Worm (Caenorhabditis elegans) whole organism, L1 larva: Measurements from ENCODE around the gene Y47D3B.4.

ENCODE experiments used
- C04F5.9 ChIP-seq: sonication (generic microtip); optimal IDR thresholded peaks from 2 replicates; lab custom pipeline; 2016; ENCODE audit warnings: missing genetic modification characterization, missing compliant biosample characterization
- C16A3.4 ChIP-seq: fragments of 150-350 bp; optimal IDR thresholded peaks from 2 replicates; lab custom pipeline; 2014; ENCODE audit warnings: missing biosample characterization, missing genetic modification characterization
- aha-1 ChIP-seq: fragments of 150-350 bp; optimal IDR thresholded peaks from 2 replicates; lab custom pipeline; 2014; ENCODE audit warnings: missing biosample characterization, missing genetic modification characterization
- ceh-63 ChIP-seq: fragments of 200-800 bp; sonication (Bioruptor generic); optimal IDR thresholded peaks from 2 replicates; lab custom pipeline; 2018; ENCODE audit warnings: mild to moderate bottlenecking, missing genetic modification characterization, missing compliant biosample characterization
- ceh-8 ChIP-seq: fragments of 200-800 bp; sonication (Bioruptor generic); optimal IDR thresholded peaks from 2 replicates; lab custom pipeline; 2018; ENCODE audit warnings: mild to moderate bottlenecking, missing genetic modification characterization, moderate library complexity, missing compliant biosample characterization
- ceh-88 ChIP-seq: fragments of 200-800 bp; sonication (Bioruptor generic); IDR thresholded peaks from 2 replicates; pipeline ENCODE4 v1.3.6; 2022; ENCODE audit warnings: missing genetic modification characterization, missing compliant biosample characterization
- ceh-90 ChIP-seq: sonication (generic microtip); optimal IDR thresholded peaks from 2 replicates; lab custom pipeline; 2016; ENCODE audit warnings: missing genetic modification characterization, missing compliant biosample characterization
- dpl-1 ChIP-seq, 3 experiments: fragments of 150-350 bp in 2 of 3; sonication (generic microtip) in 1 of 3; optimal IDR thresholded peaks; 2 replicates each; lab custom pipeline; 2014 to 2017; ENCODE audit warnings: missing biosample characterization in 3 of 3, missing genetic modification characterization in 3 of 3, missing genetic modification reagents in 3 of 3
- dsc-1 ChIP-seq: sonication (generic microtip); optimal IDR thresholded peaks from 2 replicates; lab custom pipeline; 2016; ENCODE audit warnings: mild to moderate bottlenecking, missing genetic modification characterization, missing compliant biosample characterization
- efl-1 ChIP-seq, 4 experiments: fragments of 150-350 bp; optimal IDR thresholded peaks in 3 of 4; peaks in 1 of 4; 1 replicate in 1 of 4; 2 replicates in 3 of 4; lab custom pipeline; 2014; ENCODE audit warnings: missing biosample characterization in 2 of 4, missing genetic modification characterization in 2 of 4, missing genetic modification reagents in 2 of 4
- egl-13 ChIP-seq: sonication (generic microtip); optimal IDR thresholded peaks from 2 replicates; lab custom pipeline; 2016; ENCODE audit warnings: missing genotype, missing genetic modification reagents, missing genetic modification characterization, missing compliant biosample characterization
- egl-27 ChIP-seq, 2 experiments: fragments of 150-350 bp in 1 of 2; sonication (generic microtip); optimal IDR thresholded peaks; 3 replicates each; lab custom pipeline; 2017 to 2018; ENCODE audit warnings: missing biosample characterization in 2 of 2, missing genetic modification characterization in 2 of 2, missing genetic modification reagents in 2 of 2
- elt-2 ChIP-seq: sonication (generic microtip); optimal IDR thresholded peaks from 2 replicates; lab custom pipeline; 2016; ENCODE audit warnings: missing genetic modification characterization, mild to moderate bottlenecking, inconsistent platforms, missing compliant biosample characterization, missing genetic modification reagents
- elt-3 ChIP-seq, 6 experiments: fragments of 150-350 bp in 1 of 6; sonication (generic microtip); optimal IDR thresholded peaks; 2 replicates each; lab custom pipeline; 2017 to 2018; ENCODE audit warnings: missing biosample characterization in 6 of 6, missing genetic modification characterization in 6 of 6, inconsistent platforms in 1 of 6
- ets-5 ChIP-seq: fragments of 200-800 bp; sonication (Bioruptor generic); IDR thresholded peaks from 2 replicates; pipeline ENCODE4 v1.3.6; 2022; ENCODE audit warnings: missing genetic modification characterization, missing compliant biosample characterization
- fkh-10 ChIP-seq: sonication (generic microtip); optimal IDR thresholded peaks from 2 replicates; lab custom pipeline; 2017; ENCODE audit warnings: missing biosample characterization, missing genetic modification reagents, missing genetic modification characterization
- fkh-4 ChIP-seq: sonication (generic microtip); optimal IDR thresholded peaks from 2 replicates; lab custom pipeline; 2016; ENCODE audit warnings: missing compliant biosample characterization, missing genetic modification characterization, borderline replicate concordance
- fos-1 ChIP-seq: fragments of 150-350 bp; optimal IDR thresholded peaks from 2 replicates; lab custom pipeline; 2014; ENCODE audit warnings: missing biosample characterization, missing genetic modification characterization
- hpl-2 ChIP-seq: fragments of 150-350 bp; optimal IDR thresholded peaks from 2 replicates; lab custom pipeline; 2014; ENCODE audit warnings: missing biosample characterization, missing genetic modification reagents, missing genetic modification characterization
- isw-1 ChIP-seq: fragments of 200-800 bp; sonication (Bioruptor generic); IDR thresholded peaks from 2 replicates; pipeline ENCODE4 v1.3.6; 2022; ENCODE audit warnings: missing genetic modification characterization, missing compliant biosample characterization
- lin-13 ChIP-seq: fragments of 150-350 bp; optimal IDR thresholded peaks from 2 replicates; lab custom pipeline; 2014; ENCODE audit warnings: missing biosample characterization, missing genetic modification reagents, missing genetic modification characterization
- lin-14 ChIP-seq: fragments of 200-800 bp; sonication (Bioruptor generic); optimal IDR thresholded peaks from 2 replicates; lab custom pipeline; 2018; ENCODE audit warnings: mild to moderate bottlenecking, missing genetic modification characterization, moderate library complexity, missing compliant biosample characterization
- lin-15B ChIP-seq: fragments of 150-350 bp; sonication (generic microtip); optimal IDR thresholded peaks from 3 replicates; lab custom pipeline; 2014; ENCODE audit warnings: missing biosample characterization, missing genetic modification characterization
- mep-1 ChIP-seq: fragments of 150-350 bp; optimal IDR thresholded peaks from 2 replicates; lab custom pipeline; 2014; ENCODE audit warnings: missing biosample characterization, missing genetic modification characterization
- nhr-11 ChIP-seq: fragments of 150-350 bp; optimal IDR thresholded peaks from 2 replicates; lab custom pipeline; 2014; ENCODE audit warnings: missing biosample characterization, missing genetic modification characterization
- nhr-19 ChIP-seq: fragments of 200-800 bp; sonication (Bioruptor generic); conservative IDR thresholded peaks from 2 replicates; pipeline ENCODE4 v1.3.6; 2022; ENCODE audit warnings: missing genetic modification characterization, missing compliant biosample characterization
- nhr-237 ChIP-seq: fragments of 150-350 bp; optimal IDR thresholded peaks from 2 replicates; lab custom pipeline; 2014; ENCODE audit warnings: missing biosample characterization, missing genetic modification characterization
- nhr-28 ChIP-seq: fragments of 150-350 bp; optimal IDR thresholded peaks from 2 replicates; lab custom pipeline; 2014; ENCODE audit warnings: missing biosample characterization, missing genetic modification characterization
- nhr-47 ChIP-seq: sonication (generic microtip); optimal IDR thresholded peaks from 2 replicates; lab custom pipeline; 2016; ENCODE audit warnings: mild to moderate bottlenecking, missing genetic modification characterization, moderate library complexity, missing compliant biosample characterization
- nhr-85 ChIP-seq: sonication (generic microtip); peaks from one replicate; lab custom pipeline; 2016; ENCODE audit warnings: missing genetic modification characterization, inconsistent platforms, missing compliant biosample characterization
- nhr-90 ChIP-seq: sonication (generic microtip); optimal IDR thresholded peaks from 2 replicates; lab custom pipeline; 2016; ENCODE audit warnings: mild to moderate bottlenecking, missing genetic modification characterization, missing compliant biosample characterization; ENCODE audit not compliant: poor library complexity
- pag-3 ChIP-seq: sonication (generic microtip); optimal IDR thresholded peaks from 2 replicates; lab custom pipeline; 2017; ENCODE audit warnings: missing genetic modification characterization, mild to moderate bottlenecking, missing compliant biosample characterization, antibody characterized with exemption, borderline replicate concordance; ENCODE audit not compliant: insufficient read depth
- pax-3 ChIP-seq: fragments of 200-800 bp; sonication (Bioruptor generic); optimal IDR thresholded peaks from 2 replicates; lab custom pipeline; 2018; ENCODE audit warnings: mild to moderate bottlenecking, missing genetic modification characterization, moderate library complexity, missing compliant biosample characterization
- rnt-1 ChIP-seq: sonication (generic microtip); optimal IDR thresholded peaks from 2 replicates; lab custom pipeline; 2016; ENCODE audit warnings: mild to moderate bottlenecking, missing genetic modification characterization, moderate library complexity, missing compliant biosample characterization
- sptf-1 ChIP-seq: fragments of 150-350 bp; optimal IDR thresholded peaks from 2 replicates; lab custom pipeline; 2014; ENCODE audit warnings: missing biosample characterization, missing genetic modification characterization
- tbx-2 ChIP-seq: sonication (generic microtip); optimal IDR thresholded peaks from 2 replicates; lab custom pipeline; 2016; ENCODE audit warnings: missing genetic modification characterization, missing compliant biosample characterization
- unc-130 ChIP-seq: fragments of 150-350 bp; optimal IDR thresholded peaks from 2 replicates; lab custom pipeline; 2017; ENCODE audit warnings: missing biosample characterization, missing genetic modification characterization, inconsistent platforms
- unc-30 ChIP-seq: sonication (generic microtip); optimal IDR thresholded peaks from 2 replicates; lab custom pipeline; 2017; ENCODE audit warnings: missing biosample characterization, missing genetic modification characterization
- zip-4 ChIP-seq: fragments of 200-800 bp; sonication (Bioruptor generic); optimal IDR thresholded peaks from 2 replicates; lab custom pipeline; 2018; ENCODE audit warnings: mild to moderate bottlenecking, missing genetic modification characterization, moderate library complexity, missing compliant biosample characterization

Gene Y47D3B.4

DNA sequence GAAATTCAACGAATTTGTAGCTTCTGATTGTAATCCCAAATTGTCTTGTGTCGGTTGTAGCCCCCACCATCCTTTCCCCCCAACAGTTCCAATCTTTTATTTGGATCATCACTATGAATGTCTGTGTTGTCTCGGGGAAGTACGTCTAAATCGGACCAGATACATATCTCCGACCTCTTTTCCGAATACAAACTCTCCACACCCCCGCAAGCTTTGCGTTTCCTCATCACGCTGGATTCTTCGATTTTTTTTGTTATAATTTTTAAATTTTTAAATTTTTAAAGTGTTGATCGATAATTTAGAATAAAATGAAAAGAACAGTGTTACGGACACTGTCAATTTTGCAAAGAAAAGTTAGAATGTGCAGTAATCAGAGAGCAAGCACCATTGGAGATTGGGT lies 23.2 kb upstream of the Y47D3B.4 start, which contains the start of gene subs-4:
TSS of gene subs-4 (plus strand) at position 301 of the 400 bp plus-strand sequence.
- no peak for TF ChIP-seq egl-13 (tag; lab: Kevin White, UChicago)
- TF ChIP-seq pag-3 (tag; lab: Kevin White, UChicago), result no peak
- no peak for TF ChIP-seq unc-30 (tag; lab: Kevin White, UChicago)
- TF ChIP-seq rnt-1 (tag; lab: Kevin White, UChicago), result no peak
- no peak for TF ChIP-seq C04F5.9 (tag; lab: Kevin White, UChicago)
- no peak for TF ChIP-seq nhr-11 (tag; lab: Kevin White, UChicago)
- TF ChIP-seq sptf-1, result no peak
- no peak for TF ChIP-seq elt-2 (tag; lab: Kevin White, UChicago)
- TF ChIP-seq tbx-2 (tag; lab: Kevin White, UChicago), result no peak
- TF ChIP-seq dsc-1 (tag; lab: Kevin White, UChicago), result no peak
- no peak for TF ChIP-seq egl-27 (tag; optimal IDR thresholded peaks at IDR 0.05; lab: Kevin White, UChicago)
- no peak for TF ChIP-seq pax-3 (tag; lab: Kevin White, UChicago)
- no peak for TF ChIP-seq lin-14 (GFP tag; lab: Kevin White, UChicago)
- TF ChIP-seq hpl-2 (GFP tag; lab: Kevin White, UChicago), result no peak
- no peak for TF ChIP-seq nhr-19
- TF ChIP-seq ceh-90 (tag; lab: Kevin White, UChicago), result no peak
- no peak for TF ChIP-seq ceh-63
- TF ChIP-seq lin-15B (tag; lab: Kevin White, UChicago), result no peak
- no peak for TF ChIP-seq ets-5 (GFP tag; lab: Robert Waterston, UW)

DNA sequence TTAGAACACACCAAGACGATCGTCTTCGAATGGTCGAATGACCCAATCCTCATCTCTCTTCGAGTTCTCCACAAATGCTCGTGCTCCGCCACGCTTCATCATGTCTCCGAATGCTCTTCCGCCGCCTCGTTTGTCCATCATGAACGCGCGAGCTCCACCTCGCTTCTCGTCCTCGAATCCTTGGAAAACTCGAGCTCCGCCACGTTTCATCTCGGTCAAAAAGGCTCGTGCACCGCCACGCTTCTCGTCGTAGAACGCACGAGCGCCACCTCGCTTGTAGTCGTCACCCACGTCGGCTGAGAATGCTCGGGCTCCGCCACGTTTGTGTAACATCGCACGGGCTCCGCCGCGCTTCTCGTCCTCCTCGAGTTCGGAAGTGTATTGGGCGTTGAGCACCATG lies 15.8 kb upstream of the Y47D3B.4 start:
- TF ChIP-seq nhr-237 (tag; lab: Kevin White, UChicago), result no peak
- TF ChIP-seq C16A3.4 (tag; lab: Kevin White, UChicago), result no peak
- no peak for TF ChIP-seq nhr-28 (tag; lab: Kevin White, UChicago)
- TF ChIP-seq lin-14 (GFP tag; lab: Kevin White, UChicago), result no peak
- TF ChIP-seq ceh-63, result no peak

DNA sequence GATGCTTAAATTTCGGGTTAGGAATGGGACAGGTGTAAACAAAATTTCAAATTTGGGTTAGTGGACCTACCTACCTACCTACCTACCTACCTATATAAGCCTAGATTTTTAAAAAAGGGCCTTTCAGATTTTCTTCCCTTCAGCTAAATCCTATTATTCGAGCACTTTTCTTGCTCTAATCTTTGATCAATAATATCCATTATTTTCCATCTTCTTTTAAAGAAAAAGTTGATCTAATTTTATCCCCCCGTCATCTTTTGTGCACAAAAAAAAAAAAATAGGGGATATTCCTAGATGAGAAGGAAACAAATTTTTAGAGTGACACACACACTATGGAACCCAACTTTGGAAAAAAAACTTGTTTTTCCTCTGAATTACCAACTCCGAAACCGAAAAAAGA lies 14.3 kb upstream of the Y47D3B.4 start:
- TF ChIP-seq fos-1 (no peak), fkh-10 (GFP tag; lab: Kevin White, UChicago) (peak; percentile 64)

DNA sequence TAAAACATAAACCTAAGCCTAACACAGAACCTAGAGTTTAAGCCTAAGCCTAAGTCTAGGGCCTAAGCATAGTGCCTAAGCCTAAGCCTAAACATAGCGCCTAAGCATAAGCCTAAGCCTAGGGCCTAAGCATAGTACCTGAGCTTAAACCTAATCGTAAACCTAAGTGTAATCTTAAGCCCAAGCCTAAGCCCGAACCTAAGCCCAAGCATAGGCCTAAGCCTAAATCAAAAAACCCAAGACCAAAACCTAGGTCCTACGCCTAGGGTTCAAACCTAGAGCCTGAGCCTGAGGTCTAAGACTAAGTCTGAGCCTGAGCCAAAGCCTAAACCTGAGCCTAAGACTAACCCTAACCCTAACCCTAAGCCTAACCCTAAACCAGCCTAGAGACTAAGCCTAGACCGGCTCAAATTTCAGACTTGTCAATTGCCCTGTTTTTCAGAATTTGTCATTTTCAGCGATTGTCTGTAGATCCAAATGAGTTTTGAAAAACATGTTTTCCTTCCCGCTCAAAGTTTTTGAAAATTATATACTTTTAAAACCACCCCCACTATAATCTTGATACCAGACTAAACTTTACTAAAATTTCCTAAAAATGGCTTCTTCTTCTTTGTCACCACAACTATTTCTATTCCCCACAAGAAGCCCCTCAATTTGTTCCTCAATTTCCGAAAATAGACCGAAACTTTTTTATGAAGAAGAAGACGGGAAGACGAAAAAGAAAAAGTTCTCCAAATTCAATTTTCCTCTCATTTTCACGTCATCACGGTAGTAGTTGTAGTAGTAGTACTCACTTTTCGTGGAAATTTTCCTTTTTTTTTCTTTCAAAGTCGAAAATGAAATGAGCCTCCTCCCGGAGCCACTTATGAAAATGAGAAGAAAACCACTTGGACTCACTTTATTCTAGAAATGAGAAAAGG lies 13.3 kb upstream of the Y47D3B.4 start:
- TF ChIP-seq unc-130, result no peak
- TF ChIP-seq rnt-1 (tag; lab: Kevin White, UChicago), result no peak
- TF ChIP-seq ets-5 (GFP tag; lab: Robert Waterston, UW), result no peak
- no peak for TF ChIP-seq egl-27 (tag; optimal IDR thresholded peaks at IDR 0.05; lab: Kevin White, UChicago)
- TF ChIP-seq ceh-8, result no peak
- no peak for TF ChIP-seq sptf-1
- no peak for TF ChIP-seq nhr-47 (tag; lab: Kevin White, UChicago)
- no peak for TF ChIP-seq ceh-88 (GFP tag; lab: Robert Waterston, UW)
- TF ChIP-seq isw-1 (GFP tag; lab: Robert Waterston, UW), result no peak
- TF ChIP-seq zip-4 (GFP tag; lab: Kevin White, UChicago), result no peak
- TF ChIP-seq dpl-1 (GFP tag; optimal IDR thresholded peaks at IDR 0.05; lab: Kevin White, UChicago), result no peak
- peak; percentile 12 for TF ChIP-seq nhr-85 (tag; lab: Kevin White, UChicago)
- no peak for TF ChIP-seq unc-30 (tag; lab: Kevin White, UChicago)
- TF ChIP-seq aha-1, result no peak
- TF ChIP-seq C04F5.9 (tag; lab: Kevin White, UChicago), result no peak
- peak; percentile 71 for TF ChIP-seq fkh-10 (GFP tag; lab: Kevin White, UChicago)
- TF ChIP-seq efl-1 (optimal IDR thresholded peaks at IDR 0.05; lab: Kevin White, UChicago), result no peak
- TF ChIP-seq efl-1 (GFP tag; optimal IDR thresholded peaks at IDR 0.05 in 1 of 2; lab: Kevin White, UChicago), result peak in 1 of 2 experiments; percentile 89
- TF ChIP-seq mep-1 (tag; lab: Kevin White, UChicago), result no peak
- TF ChIP-seq lin-14 (GFP tag; lab: Kevin White, UChicago), result no peak
- no peak for TF ChIP-seq lin-13
- no peak for TF ChIP-seq elt-3 (tag; optimal IDR thresholded peaks at IDR 0.05; lab: Kevin White, UChicago)
- TF ChIP-seq ceh-63, result no peak
- no peak for TF ChIP-seq fkh-4 (tag; lab: Kevin White, UChicago)
- no peak for TF ChIP-seq nhr-90
- TF ChIP-seq tbx-2 (tag; lab: Kevin White, UChicago), result peak; percentile 6
